Fruit fly (Drosophila melanogaster): ENCODE measurements around the gene Deaf1.

Deaf1 gene

dm6 chr3L:19845047-19845906 is 27.3 kb downstream of the Deaf1 start, which contains the start of gene Papss (continued):
- no peak for TF ChIP-seq Optix (GFP tag; IDR thresholded peaks at IDR 0.05)
- no peak for TF ChIP-seq CG17385 (GFP tag; optimal IDR thresholded peaks at IDR 0.05)
- no peak for TF ChIP-seq Hr78 (GFP tag; optimal IDR thresholded peaks at IDR 0.05)
- no peak for TF ChIP-seq CG8281 (tag; optimal IDR thresholded peaks at IDR 0.05)
- no peak for TF ChIP-seq Hr51 (GFP tag; optimal IDR thresholded peaks at IDR 0.05)
- TF ChIP-seq Blimp-1 (GFP tag; optimal IDR thresholded peaks at IDR 0.05), result no peak
- no peak for TF ChIP-seq gro (GFP tag; optimal IDR thresholded peaks at IDR 0.05)
- TF ChIP-seq CG12236 (GFP tag; optimal IDR thresholded peaks at IDR 0.05), result no peak
- TF ChIP-seq Xrp1 (GFP tag; IDR thresholded peaks at IDR 0.05), result peak; percentile 58
- TF ChIP-seq Max (GFP tag; optimal IDR thresholded peaks at IDR 0.05), result no peak
- no peak for TF ChIP-seq CG3838 (GFP tag; optimal IDR thresholded peaks at IDR 0.05)
- TF ChIP-seq wor (GFP tag; IDR thresholded peaks at IDR 0.05), result no peak
- TF ChIP-seq CG42726 (GFP tag; IDR thresholded peaks at IDR 0.05; ENCODE audit: partially characterized antibody), result no peak
- peak; percentile 87 for TF ChIP-seq CG18599 (GFP tag; optimal IDR thresholded peaks at IDR 0.05)
- peak; percentile 14 for TF ChIP-seq CG33213 (GFP tag; optimal IDR thresholded peaks at IDR 0.05)
- TF ChIP-seq bowl (GFP tag; IDR thresholded peaks at IDR 0.05), result no peak
- TF ChIP-seq Dbx (GFP tag; IDR thresholded peaks at IDR 0.05), result peak; percentile 70; the same call in 2 of the 3 replicates
- no peak for TF ChIP-seq CrebB (tag; optimal IDR thresholded peaks at IDR 0.05)
- TF ChIP-seq CG7963 (GFP tag; IDR thresholded peaks at IDR 0.05; ENCODE audit: partially characterized antibody), result peak; percentile 71; the same call in 2 of the 3 replicates
- TF ChIP-seq gem (tag; optimal IDR thresholded peaks at IDR 0.05), result no peak
- no peak for TF ChIP-seq CG7357 (GFP tag; IDR thresholded peaks at IDR 0.05)
- peak; percentile 86 for TF ChIP-seq unc-4 (GFP tag; IDR thresholded peaks at IDR 0.05; ENCODE audit: partially characterized antibody)
- TF ChIP-seq nmo (GFP tag; optimal IDR thresholded peaks at IDR 0.05), result peak; percentile 41
- no peak for TF ChIP-seq CG9817 (tag; optimal IDR thresholded peaks at IDR 0.05)
- TF ChIP-seq CG15269 (tag; optimal IDR thresholded peaks at IDR 0.05), result no peak
- TF ChIP-seq CG1792 (GFP tag; optimal IDR thresholded peaks at IDR 0.05), result no peak
- peak; percentile 43 for TF ChIP-seq fd64A (GFP tag; optimal IDR thresholded peaks at IDR 0.05)
- no peak for TF ChIP-seq CG11456 (GFP tag; IDR thresholded peaks at IDR 0.05)
- TF ChIP-seq CG14710 (tag; optimal IDR thresholded peaks at IDR 0.05), result peak; percentile 28
- TF ChIP-seq Mes4 (GFP tag; optimal IDR thresholded peaks at IDR 0.05), result no peak
- TF ChIP-seq ssp (GFP tag; IDR thresholded peaks at IDR 0.05), result no peak
- no peak for TF ChIP-seq CG11696 (GFP tag; IDR thresholded peaks at IDR 0.05)
- TF ChIP-seq NK7.1 (GFP tag; optimal IDR thresholded peaks at IDR 0.05), result no peak
- TF ChIP-seq CG8359 (GFP tag; optimal IDR thresholded peaks at IDR 0.05; ENCODE audit: borderline replicate concordance), result no peak
- TF ChIP-seq TFAM (GFP tag; optimal IDR thresholded peaks at IDR 0.05), result no peak
- no peak; the same call in 2 of the 3 replicates for TF ChIP-seq CG14050 (GFP tag; IDR thresholded peaks at IDR 0.05)
- TF ChIP-seq yki (optimal IDR thresholded peaks at IDR 0.05), result no peak
- no peak for TF ChIP-seq CG8765 (GFP tag; IDR thresholded peaks at IDR 0.05)
- TF ChIP-seq ab (GFP tag; optimal IDR thresholded peaks at IDR 0.05), result no peak
- peak; percentile 56 for TF ChIP-seq nerfin-2 (GFP tag; IDR thresholded peaks at IDR 0.05; ENCODE audit: partially characterized antibody)
- no peak for TF ChIP-seq CG8944 (GFP tag; optimal IDR thresholded peaks at IDR 0.05)
- TF ChIP-seq CG2712 (tag; optimal IDR thresholded peaks at IDR 0.05), result no peak
- peak; percentile 88 for TF ChIP-seq CG2199 (GFP tag; IDR thresholded peaks at IDR 0.05)
- TF ChIP-seq Vsx1 (GFP tag; optimal IDR thresholded peaks at IDR 0.05), result no peak
- TF ChIP-seq CG11504 (tag; optimal IDR thresholded peaks at IDR 0.05), result no peak
- TF ChIP-seq tap (tag; optimal IDR thresholded peaks at IDR 0.05), result no peak
- TF ChIP-seq CG7556 (GFP tag; optimal IDR thresholded peaks at IDR 0.05), result peak; percentile 36
- TF ChIP-seq CG3065 (GFP tag; optimal IDR thresholded peaks at IDR 0.05), result no peak
- 0 out of 2 replicates have a peak, but pooled peaks have one; percentile 17 for TF ChIP-seq E2f1 (GFP tag; IDR thresholded peaks at IDR 0.05)

All from whole organism, embryonic.